Worm (Caenorhabditis elegans) whole organism, L1 larva: Measurements from ENCODE around the gene R166.3.

Experiments
- C04F5.9 ChIP-seq: sonication (generic microtip); optimal IDR thresholded peaks from 2 replicates; lab custom pipeline; 2016; ENCODE audit warnings: missing genetic modification characterization, missing compliant biosample characterization
- C16A3.4 ChIP-seq: fragments of 150-350 bp; optimal IDR thresholded peaks from 2 replicates; lab custom pipeline; 2014; ENCODE audit warnings: missing biosample characterization, missing genetic modification characterization
- F16B12.6 ChIP-seq: fragments of 150-350 bp; optimal IDR thresholded peaks from 2 replicates; lab custom pipeline; 2014; ENCODE audit warnings: missing biosample characterization, missing genetic modification characterization
- aha-1 ChIP-seq: fragments of 150-350 bp; optimal IDR thresholded peaks from 2 replicates; lab custom pipeline; 2014; ENCODE audit warnings: missing biosample characterization, missing genetic modification characterization
- alr-1 ChIP-seq: fragments of 200-800 bp; sonication (Bioruptor generic); optimal IDR thresholded peaks from 2 replicates; lab custom pipeline; 2018; ENCODE audit warnings: borderline replicate concordance, mild to moderate bottlenecking, missing genetic modification characterization, missing compliant biosample characterization
- aly-2 ChIP-seq: fragments of 150-350 bp; optimal IDR thresholded peaks from 2 replicates; lab custom pipeline; 2014; ENCODE audit warnings: missing biosample characterization, missing genetic modification characterization
- ama-1 ChIP-seq: fragments of 150-350 bp; optimal IDR thresholded peaks from 2 replicates; lab custom pipeline; 2014
- ceh-63 ChIP-seq: fragments of 200-800 bp; sonication (Bioruptor generic); optimal IDR thresholded peaks from 2 replicates; lab custom pipeline; 2018; ENCODE audit warnings: mild to moderate bottlenecking, missing genetic modification characterization, missing compliant biosample characterization
- dsc-1 ChIP-seq: sonication (generic microtip); optimal IDR thresholded peaks from 2 replicates; lab custom pipeline; 2016; ENCODE audit warnings: mild to moderate bottlenecking, missing genetic modification characterization, missing compliant biosample characterization
- egl-27 ChIP-seq, 2 experiments: fragments of 150-350 bp in 1 of 2; sonication (generic microtip); optimal IDR thresholded peaks; 3 replicates each; lab custom pipeline; 2017 to 2018; ENCODE audit warnings: missing biosample characterization in 2 of 2, missing genetic modification characterization in 2 of 2, missing genetic modification reagents in 2 of 2
- elt-2 ChIP-seq: sonication (generic microtip); optimal IDR thresholded peaks from 2 replicates; lab custom pipeline; 2016; ENCODE audit warnings: missing genetic modification characterization, mild to moderate bottlenecking, inconsistent platforms, missing compliant biosample characterization, missing genetic modification reagents
- elt-3 ChIP-seq, 6 experiments: fragments of 150-350 bp in 1 of 6; sonication (generic microtip); optimal IDR thresholded peaks; 2 replicates each; lab custom pipeline; 2017 to 2018; ENCODE audit warnings: missing biosample characterization in 6 of 6, missing genetic modification characterization in 6 of 6, inconsistent platforms in 1 of 6
- ets-5 ChIP-seq: fragments of 200-800 bp; sonication (Bioruptor generic); IDR thresholded peaks from 2 replicates; pipeline ENCODE4 v1.3.6; 2022; ENCODE audit warnings: missing genetic modification characterization, missing compliant biosample characterization
- fkh-10 ChIP-seq: sonication (generic microtip); optimal IDR thresholded peaks from 2 replicates; lab custom pipeline; 2017; ENCODE audit warnings: missing biosample characterization, missing genetic modification reagents, missing genetic modification characterization
- fos-1 ChIP-seq: fragments of 150-350 bp; optimal IDR thresholded peaks from 2 replicates; lab custom pipeline; 2014; ENCODE audit warnings: missing biosample characterization, missing genetic modification characterization
- hlh-17 ChIP-seq: fragments of 200-800 bp; sonication (Bioruptor generic); optimal IDR thresholded peaks from 2 replicates; lab custom pipeline; 2018; ENCODE audit warnings: missing genetic modification characterization, mild to moderate bottlenecking, missing compliant biosample characterization, moderate library complexity, borderline replicate concordance
- irx-1 ChIP-seq: sonication (generic microtip); optimal IDR thresholded peaks from 2 replicates; lab custom pipeline; 2016; ENCODE audit warnings: missing genetic modification characterization, missing compliant biosample characterization
- isw-1 ChIP-seq: fragments of 200-800 bp; sonication (Bioruptor generic); IDR thresholded peaks from 2 replicates; pipeline ENCODE4 v1.3.6; 2022; ENCODE audit warnings: missing genetic modification characterization, missing compliant biosample characterization
- jun-1 ChIP-seq: fragments of 150-350 bp; optimal IDR thresholded peaks from 2 replicates; lab custom pipeline; 2014; ENCODE audit warnings: missing biosample characterization, missing genetic modification reagents, missing genetic modification characterization
- lin-13 ChIP-seq: fragments of 150-350 bp; optimal IDR thresholded peaks from 2 replicates; lab custom pipeline; 2014; ENCODE audit warnings: missing biosample characterization, missing genetic modification reagents, missing genetic modification characterization
- lin-14 ChIP-seq: fragments of 200-800 bp; sonication (Bioruptor generic); optimal IDR thresholded peaks from 2 replicates; lab custom pipeline; 2018; ENCODE audit warnings: mild to moderate bottlenecking, missing genetic modification characterization, moderate library complexity, missing compliant biosample characterization
- lin-15B ChIP-seq: fragments of 150-350 bp; sonication (generic microtip); optimal IDR thresholded peaks from 3 replicates; lab custom pipeline; 2014; ENCODE audit warnings: missing biosample characterization, missing genetic modification characterization
- lir-3 ChIP-seq: sonication (generic microtip); optimal IDR thresholded peaks from 2 replicates; lab custom pipeline; 2016; ENCODE audit warnings: mild to moderate bottlenecking, missing genetic modification characterization, moderate library complexity, missing compliant biosample characterization; ENCODE audit not compliant: poor library complexity
- mdl-1 ChIP-seq, 2 experiments: fragments of 150-350 bp; optimal IDR thresholded peaks; 2 replicates each; lab custom pipeline; 2014 to 2017; ENCODE audit warnings: missing biosample characterization in 2 of 2, missing genetic modification characterization in 2 of 2, inconsistent platforms in 1 of 2
- mef-2 ChIP-seq: fragments of 150-350 bp; optimal IDR thresholded peaks from 2 replicates; lab custom pipeline; 2014; ENCODE audit warnings: missing biosample characterization, missing genetic modification characterization
- mep-1 ChIP-seq: fragments of 150-350 bp; optimal IDR thresholded peaks from 2 replicates; lab custom pipeline; 2014; ENCODE audit warnings: missing biosample characterization, missing genetic modification characterization
- nhr-11 ChIP-seq: fragments of 150-350 bp; optimal IDR thresholded peaks from 2 replicates; lab custom pipeline; 2014; ENCODE audit warnings: missing biosample characterization, missing genetic modification characterization
- nhr-12 ChIP-seq: sonication (generic microtip); optimal IDR thresholded peaks from 2 replicates; lab custom pipeline; 2017; ENCODE audit warnings: missing biosample characterization, missing genetic modification characterization
- nhr-19 ChIP-seq: fragments of 200-800 bp; sonication (Bioruptor generic); conservative IDR thresholded peaks from 2 replicates; pipeline ENCODE4 v1.3.6; 2022; ENCODE audit warnings: missing genetic modification characterization, missing compliant biosample characterization
- nhr-20 ChIP-seq: sonication (generic microtip); optimal IDR thresholded peaks from 2 replicates; lab custom pipeline; 2016; ENCODE audit warnings: mild to moderate bottlenecking, missing genetic modification characterization, missing compliant biosample characterization
- nhr-237 ChIP-seq: fragments of 150-350 bp; optimal IDR thresholded peaks from 2 replicates; lab custom pipeline; 2014; ENCODE audit warnings: missing biosample characterization, missing genetic modification characterization
- nhr-47 ChIP-seq: sonication (generic microtip); optimal IDR thresholded peaks from 2 replicates; lab custom pipeline; 2016; ENCODE audit warnings: mild to moderate bottlenecking, missing genetic modification characterization, moderate library complexity, missing compliant biosample characterization
- nhr-71 ChIP-seq: sonication (generic microtip); optimal IDR thresholded peaks from 2 replicates; lab custom pipeline; 2016; ENCODE audit warnings: mild to moderate bottlenecking, missing genetic modification characterization, moderate library complexity, missing compliant biosample characterization
- nhr-76 ChIP-seq: sonication (generic microtip); optimal IDR thresholded peaks from 2 replicates; lab custom pipeline; 2017; ENCODE audit warnings: missing biosample characterization, missing genetic modification characterization
- nhr-77 ChIP-seq: fragments of 150-350 bp; optimal IDR thresholded peaks from 2 replicates; lab custom pipeline; 2014; ENCODE audit warnings: missing biosample characterization, missing genetic modification characterization
- nhr-84 ChIP-seq: sonication (generic microtip); optimal IDR thresholded peaks from 2 replicates; lab custom pipeline; 2017; ENCODE audit warnings: missing biosample characterization, missing genetic modification characterization
- pqm-1 ChIP-seq: sonication (generic microtip); optimal IDR thresholded peaks from 3 replicates; lab custom pipeline; 2017; ENCODE audit warnings: missing biosample characterization, missing genetic modification characterization
- rnt-1 ChIP-seq: sonication (generic microtip); optimal IDR thresholded peaks from 2 replicates; lab custom pipeline; 2016; ENCODE audit warnings: mild to moderate bottlenecking, missing genetic modification characterization, moderate library complexity, missing compliant biosample characterization
- skn-1 ChIP-seq: fragments of 150-350 bp; optimal IDR thresholded peaks from 2 replicates; lab custom pipeline; 2014; ENCODE audit warnings: missing biosample characterization, missing genetic modification characterization
- snu-23 ChIP-seq: sonication (generic microtip); optimal IDR thresholded peaks from 2 replicates; lab custom pipeline; 2016; ENCODE audit warnings: missing genetic modification characterization, missing compliant biosample characterization
- sptf-1 ChIP-seq: fragments of 150-350 bp; optimal IDR thresholded peaks from 2 replicates; lab custom pipeline; 2014; ENCODE audit warnings: missing biosample characterization, missing genetic modification characterization
- sup-37 ChIP-seq: fragments of 200-800 bp; sonication (Bioruptor generic); optimal IDR thresholded peaks from 2 replicates; lab custom pipeline; 2018; ENCODE audit warnings: mild to moderate bottlenecking, missing genetic modification characterization, missing compliant biosample characterization
- swsn-7 ChIP-seq: sonication (generic microtip); optimal IDR thresholded peaks from 2 replicates; lab custom pipeline; 2016; ENCODE audit warnings: missing genetic modification characterization, missing compliant biosample characterization
- tbx-2 ChIP-seq: sonication (generic microtip); optimal IDR thresholded peaks from 2 replicates; lab custom pipeline; 2016; ENCODE audit warnings: missing genetic modification characterization, missing compliant biosample characterization
- tlp-1 ChIP-seq: fragments of 150-350 bp; optimal IDR thresholded peaks from 2 replicates; lab custom pipeline; 2014; ENCODE audit warnings: missing biosample characterization, missing genetic modification characterization
- unc-30 ChIP-seq: sonication (generic microtip); optimal IDR thresholded peaks from 2 replicates; lab custom pipeline; 2017; ENCODE audit warnings: missing biosample characterization, missing genetic modification characterization
- unc-62 ChIP-seq: fragments of 150-350 bp; optimal IDR thresholded peaks from 2 replicates; lab custom pipeline; 2014; ENCODE audit warnings: missing biosample characterization, missing genetic modification reagents, missing genetic modification characterization
- unc-86 ChIP-seq: sonication (generic microtip); optimal IDR thresholded peaks from 2 replicates; lab custom pipeline; 2016; ENCODE audit warnings: missing genetic modification characterization, missing compliant biosample characterization
- vab-15 ChIP-seq: sonication (generic microtip); optimal IDR thresholded peaks from 2 replicates; lab custom pipeline; 2017; ENCODE audit warnings: missing genotype, mild to moderate bottlenecking, missing genetic modification characterization, missing compliant biosample characterization
- xbp-1 ChIP-seq: sonication (generic microtip); optimal IDR thresholded peaks from 2 replicates; lab custom pipeline; 2016; ENCODE audit warnings: missing genetic modification characterization, missing compliant biosample characterization
- zag-1 ChIP-seq: fragments of 150-350 bp; optimal IDR thresholded peaks from 2 replicates; lab custom pipeline; 2014; ENCODE audit warnings: missing biosample characterization, missing genetic modification characterization
- zip-4 ChIP-seq: fragments of 200-800 bp; sonication (Bioruptor generic); optimal IDR thresholded peaks from 2 replicates; lab custom pipeline; 2018; ENCODE audit warnings: mild to moderate bottlenecking, missing genetic modification characterization, moderate library complexity, missing compliant biosample characterization
- ztf-4 ChIP-seq: fragments of 150-350 bp; optimal IDR thresholded peaks from 2 replicates; lab custom pipeline; 2014; ENCODE audit warnings: missing biosample characterization, missing genetic modification characterization

The R166.3 gene

DNA sequence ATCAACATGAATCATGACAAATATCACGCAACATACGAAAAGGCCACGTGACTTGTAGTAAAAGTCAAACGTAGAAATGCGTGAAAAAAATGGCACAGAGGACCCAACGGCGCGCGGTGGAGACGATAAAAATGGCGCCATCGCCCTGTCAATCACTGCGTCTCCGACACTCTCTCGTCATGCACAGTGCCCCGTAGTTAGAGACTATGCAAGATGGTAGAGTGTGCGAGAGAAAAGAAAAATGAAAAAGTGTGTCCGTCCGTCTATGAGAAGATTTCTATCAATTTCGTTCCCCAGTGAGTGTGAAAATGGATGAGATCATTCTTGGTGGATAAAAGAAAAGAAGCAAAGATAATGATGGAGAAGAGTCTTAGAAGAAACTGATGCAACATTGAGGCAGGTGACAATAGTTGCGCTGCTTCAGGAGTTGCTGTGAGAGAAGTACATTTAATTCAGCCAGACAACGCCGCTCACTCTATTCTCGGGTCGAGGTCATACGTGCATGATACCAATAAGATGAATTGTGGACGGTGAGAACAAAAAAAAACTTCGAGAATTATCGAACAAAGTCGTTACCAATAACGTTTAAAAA is 16.4 kb upstream of the R166.3 start (continued):
- TF ChIP-seq aha-1 (tag; lab: Kevin White, UChicago) (peak; percentile 44), nhr-84 (tag; lab: Kevin White, UChicago) (no peak), mef-2 (tag; lab: Kevin White, UChicago) (no peak), lin-15B (tag; lab: Kevin White, UChicago) (no peak), jun-1 (tag; lab: Kevin White, UChicago) (peak; percentile 0), isw-1 (no peak), ceh-63 (GFP tag; lab: Kevin White, UChicago) (no peak), lin-13 (peak; percentile 45), ama-1 (lab: Kevin White, UChicago) (peak; percentile 64), egl-27 (tag; optimal IDR thresholded peaks at IDR 0.05; lab: Kevin White, UChicago) (peak in 1 of 2 experiments; percentile 60), unc-62 (GFP tag; lab: Kevin White, UChicago) (no peak), hlh-17 (GFP tag; lab: Kevin White, UChicago) (no peak), rnt-1 (tag; lab: Kevin White, UChicago) (peak; percentile 69), tbx-2 (tag; lab: Kevin White, UChicago) (peak; percentile 59), lir-3 (tag; lab: Kevin White, UChicago) (peak; percentile 46), nhr-77 (tag; lab: Kevin White, UChicago) (peak; percentile 11), sup-37 (GFP tag; lab: Kevin White, UChicago) (no peak), C04F5.9 (tag; lab: Kevin White, UChicago) (no peak), C16A3.4 (tag; lab: Kevin White, UChicago) (peak; percentile 10), elt-3 (tag; optimal IDR thresholded peaks at IDR 0.05; lab: Kevin White, UChicago) (peak in 2 of 6 experiments; percentile 37 to 61), nhr-19 (GFP tag; lab: Robert Waterston, UW) (peak; percentile 67), fkh-10 (no peak), nhr-237 (no peak), ztf-4 (tag; lab: Kevin White, UChicago) (peak; percentile 73), skn-1 (peak; percentile 57), vab-15 (tag; lab: Kevin White, UChicago) (no peak), pqm-1 (tag; lab: Kevin White, UChicago) (no peak), mep-1 (tag; lab: Kevin White, UChicago) (peak; percentile 81), irx-1 (peak; percentile 18), nhr-12 (tag; lab: Kevin White, UChicago) (no peak), mdl-1 (tag; optimal IDR thresholded peaks at IDR 0.05; lab: Kevin White, UChicago) (peak in 1 of 2 experiments; percentile 61), swsn-7 (tag; lab: Kevin White, UChicago) (peak; percentile 62), dsc-1 (tag; lab: Kevin White, UChicago) (peak; percentile 37), snu-23 (GFP tag; lab: Kevin White, UChicago) (peak; percentile 80), nhr-11 (tag; lab: Kevin White, UChicago) (peak; percentile 45), fos-1 (no peak), nhr-20 (peak; percentile 80), sptf-1 (tag; lab: Kevin White, UChicago) (no peak), ets-5 (no peak), nhr-76 (no peak), aly-2 (tag; lab: Kevin White, UChicago) (no peak), unc-30 (tag; lab: Kevin White, UChicago) (no peak), F16B12.6 (peak; percentile 5), nhr-71 (tag; lab: Kevin White, UChicago) (peak; percentile 92), unc-86 (tag; lab: Kevin White, UChicago) (no peak), zag-1 (tag; lab: Kevin White, UChicago) (no peak), lin-14 (GFP tag; lab: Kevin White, UChicago) (peak; percentile 89), alr-1 (tag; lab: Kevin White, UChicago) (no peak), xbp-1 (peak; percentile 55), tlp-1 (tag; lab: Kevin White, UChicago) (no peak), nhr-47 (tag; lab: Kevin White, UChicago) (peak; percentile 64), elt-2 (peak; percentile 61), zip-4 (GFP tag; lab: Kevin White, UChicago) (no peak)
